Worm (Caenorhabditis elegans) whole organism, L4 larva: ENCODE measurements around the gene npr-25.
"Not testable (repeated sequence)": the region's sequence is repeated elsewhere in the genome, so short reads cannot be mapped to it uniquely, and the experiment has no call there.

Experiments
- F44E2.7 ChIP-seq: fragments of 200-800 bp; sonication (Bioruptor generic); IDR thresholded peaks from 2 replicates; pipeline ENCODE4 v2.1.2; 2022; ENCODE audit warnings: missing genetic modification characterization, missing compliant biosample characterization
- T20F7.1 ChIP-seq: fragments of 200-800 bp; sonication (Bioruptor generic); optimal IDR thresholded peaks from 2 replicates; lab custom pipeline; 2018; ENCODE audit warnings: mild to moderate bottlenecking, missing genetic modification characterization, missing compliant biosample characterization
- T26A8.4 ChIP-seq: fragments of 200-800 bp; sonication (Bioruptor generic); IDR thresholded peaks from 2 replicates; pipeline ENCODE4 v1.3.6; 2022; ENCODE audit warnings: missing genetic modification characterization, missing compliant biosample characterization
- Y48G9A.11 ChIP-seq: fragments of 200-800 bp; sonication (Bioruptor generic); IDR thresholded peaks from 2 replicates; pipeline ENCODE4 v1.3.6; 2022; ENCODE audit warnings: missing genetic modification reagents, missing genetic modification characterization, missing compliant biosample characterization
- Y5F2A.4 ChIP-seq: fragments of 200-800 bp; sonication (Bioruptor generic); optimal IDR thresholded peaks from 2 replicates; lab custom pipeline; 2018; ENCODE audit warnings: mild to moderate bottlenecking, missing genetic modification characterization, missing compliant biosample characterization
- ZK546.5 ChIP-seq, 2 experiments: sonication (generic microtip); optimal IDR thresholded peaks; 2 replicates each; lab custom pipeline; 2017; ENCODE audit warnings: missing biosample characterization in 2 of 2, missing genetic modification characterization in 2 of 2
- aha-1 ChIP-seq: fragments of 150-350 bp; peaks from one replicate; lab custom pipeline; 2014; ENCODE audit warnings: missing biosample characterization, missing genetic modification characterization
- aly-2 ChIP-seq: sonication (generic microtip); optimal IDR thresholded peaks from 2 replicates; lab custom pipeline; 2018; ENCODE audit warnings: missing biosample characterization, missing genetic modification characterization
- ceh-32 ChIP-seq: sonication (generic microtip); optimal IDR thresholded peaks from 2 replicates; lab custom pipeline; 2016; ENCODE audit warnings: mild to moderate bottlenecking, missing genetic modification characterization, missing compliant biosample characterization; ENCODE audit not compliant: poor library complexity
- ceh-44 ChIP-seq: fragments of 200-800 bp; sonication (Bioruptor generic); IDR thresholded peaks from 2 replicates; pipeline ENCODE4 v1.3.6; 2022; ENCODE audit warnings: missing genetic modification reagents, missing genetic modification characterization, missing compliant biosample characterization
- ceh-62 ChIP-seq: sonication (generic microtip); optimal IDR thresholded peaks from 2 replicates; lab custom pipeline; 2017; ENCODE audit warnings: missing biosample characterization, missing genetic modification characterization
- ctbp-1 ChIP-seq: fragments of 200-800 bp; sonication (Bioruptor generic); IDR thresholded peaks from 2 replicates; pipeline ENCODE4 v1.3.6; 2022; ENCODE audit warnings: missing genetic modification reagents, missing genetic modification characterization, missing compliant biosample characterization
- dmd-8 ChIP-seq: fragments of 200-800 bp; sonication (Bioruptor generic); IDR thresholded peaks from 2 replicates; pipeline ENCODE4 v1.3.6; 2022; ENCODE audit warnings: missing genetic modification characterization, missing compliant biosample characterization
- dve-1 ChIP-seq: sonication (generic microtip); optimal IDR thresholded peaks from 2 replicates; lab custom pipeline; 2017; ENCODE audit warnings: antibody characterized with exemption, mild to moderate bottlenecking, missing genetic modification characterization, missing compliant biosample characterization; ENCODE audit not compliant: insufficient read depth
- fkh-10 ChIP-seq: fragments of 150-350 bp; optimal IDR thresholded peaks from 2 replicates; lab custom pipeline; 2014; ENCODE audit warnings: missing biosample characterization, missing genetic modification reagents, missing genetic modification characterization
- fos-1 ChIP-seq: fragments of 150-350 bp; optimal IDR thresholded peaks from 2 replicates; lab custom pipeline; 2014; ENCODE audit warnings: missing biosample characterization, missing genetic modification characterization
- hlh-11 ChIP-seq: fragments of 200-800 bp; sonication (Bioruptor generic); optimal IDR thresholded peaks from 2 replicates; lab custom pipeline; 2018; ENCODE audit warnings: mild to moderate bottlenecking, missing genetic modification characterization, missing compliant biosample characterization
- hlh-30 ChIP-seq: sonication (generic microtip); optimal IDR thresholded peaks from 2 replicates; lab custom pipeline; 2017; ENCODE audit warnings: antibody characterized with exemption, mild to moderate bottlenecking, missing genetic modification characterization, missing compliant biosample characterization; ENCODE audit not compliant: insufficient read depth
- hmg-1.1 ChIP-seq: fragments of 200-800 bp; sonication (Bioruptor generic); IDR thresholded peaks from 2 replicates; pipeline ENCODE4 v1.3.6; 2022; ENCODE audit warnings: missing genetic modification reagents, missing genetic modification characterization, missing compliant biosample characterization
- jun-1 ChIP-seq: fragments of 150-350 bp; optimal IDR thresholded peaks from 2 replicates; lab custom pipeline; 2014; ENCODE audit warnings: missing biosample characterization, missing genetic modification reagents, missing genetic modification characterization
- lim-7 ChIP-seq: fragments of 200-800 bp; sonication (Bioruptor generic); IDR thresholded peaks from 2 replicates; pipeline ENCODE4 v1.3.6; 2022; ENCODE audit warnings: missing genetic modification characterization, missing compliant biosample characterization
- lin-29 ChIP-seq: fragments of 200-800 bp; sonication (Bioruptor generic); IDR thresholded peaks from 2 replicates; pipeline ENCODE4 v1.3.6; 2022; ENCODE audit warnings: missing genetic modification reagents, missing genetic modification characterization, missing compliant biosample characterization
- mdl-1 ChIP-seq, 2 experiments: fragments of 150-350 bp in 1 of 2; sonication (generic microtip) in 1 of 2; optimal IDR thresholded peaks; 2 replicates each; lab custom pipeline; 2014 to 2017; ENCODE audit warnings: missing biosample characterization in 2 of 2, missing genetic modification characterization in 2 of 2
- mep-1 ChIP-seq: fragments of 150-350 bp; sonication (generic microtip); optimal IDR thresholded peaks from 3 replicates; lab custom pipeline; 2014; ENCODE audit warnings: missing biosample characterization, missing genetic modification characterization
- mes-2 ChIP-seq: sonication (generic microtip); optimal IDR thresholded peaks from 2 replicates; lab custom pipeline; 2016; ENCODE audit warnings: missing genotype, mild to moderate bottlenecking, missing genetic modification characterization, missing compliant biosample characterization; ENCODE audit not compliant: poor library complexity, severe bottlenecking
- nhr-10 ChIP-seq: fragments of 150-350 bp; optimal IDR thresholded peaks from 2 replicates; lab custom pipeline; 2014; ENCODE audit warnings: missing biosample characterization, missing genetic modification characterization
- nhr-102 ChIP-seq: sonication (generic microtip); optimal IDR thresholded peaks from 2 replicates; lab custom pipeline; 2016; ENCODE audit warnings: mild to moderate bottlenecking, missing genetic modification characterization, moderate library complexity, missing compliant biosample characterization
- nhr-41 ChIP-seq: fragments of 200-800 bp; sonication (Bioruptor generic); IDR thresholded peaks from 2 replicates; pipeline ENCODE4 v1.3.6; 2022; ENCODE audit warnings: missing genetic modification reagents, missing genetic modification characterization, missing compliant biosample characterization
- nhr-42 ChIP-seq: fragments of 200-800 bp; sonication (Bioruptor generic); IDR thresholded peaks from 2 replicates; pipeline ENCODE4 v1.3.6; 2022; ENCODE audit warnings: missing genetic modification characterization, missing compliant biosample characterization
- nhr-48 ChIP-seq: sonication (generic microtip); optimal IDR thresholded peaks from 2 replicates; lab custom pipeline; 2016; ENCODE audit warnings: mild to moderate bottlenecking, missing genetic modification characterization, missing compliant biosample characterization
- nhr-6 ChIP-seq: fragments of 150-350 bp; optimal IDR thresholded peaks from 2 replicates; lab custom pipeline; 2014; ENCODE audit warnings: missing biosample characterization, missing genetic modification characterization
- pha-4 ChIP-seq, 2 experiments: fragments of 150-350 bp in 1 of 2; fragments of 200-800 bp in 1 of 2; sonication (Bioruptor generic) in 1 of 2; IDR thresholded peaks in 1 of 2; optimal IDR thresholded peaks in 1 of 2; 2 replicates each; pipeline versions ENCODE4 v1.3.6 to Lab custom; 2014 to 2022; ENCODE audit warnings: missing genetic modification characterization in 2 of 2, missing genetic modification reagents in 2 of 2, missing biosample characterization in 1 of 2, missing compliant biosample characterization in 1 of 2
- set-16 ChIP-seq: fragments of 200-800 bp; sonication (Bioruptor generic); IDR thresholded peaks from 2 replicates; pipeline ENCODE4 v1.3.6; 2022; ENCODE audit warnings: missing genetic modification reagents, missing genetic modification characterization, missing compliant biosample characterization
- skn-1 ChIP-seq: fragments of 150-350 bp; optimal IDR thresholded peaks from 2 replicates; lab custom pipeline; 2014; ENCODE audit warnings: missing biosample characterization, missing genetic modification characterization
- spr-3 ChIP-seq: fragments of 200-800 bp; sonication (Bioruptor generic); optimal IDR thresholded peaks from 2 replicates; lab custom pipeline; 2018; ENCODE audit warnings: mild to moderate bottlenecking, missing genetic modification characterization, missing compliant biosample characterization
- tra-1 ChIP-seq: fragments of 200-800 bp; sonication (Bioruptor generic); IDR thresholded peaks from 2 replicates; pipeline ENCODE4 v1.3.6; 2022; ENCODE audit warnings: missing genetic modification reagents, missing genetic modification characterization, missing compliant biosample characterization
- zip-11 ChIP-seq: fragments of 200-800 bp; sonication (Bioruptor generic); IDR thresholded peaks from 2 replicates; pipeline ENCODE4 v1.3.6; 2022; ENCODE audit warnings: missing genetic modification characterization, missing compliant biosample characterization

npr-25 gene

ce11 chrV:11352893-11353292, at the start of gene npr-25:
Gene npr-25 (minus strand): TSS chrV:11352993.
- no peak for TF ChIP-seq lin-29 (GFP tag; lab: Robert Waterston, UW)
- no peak for TF ChIP-seq jun-1 (tag; lab: Kevin White, UChicago)
- TF ChIP-seq ZK546.5 (tag; optimal IDR thresholded peaks at IDR 0.05; lab: Kevin White, UChicago) = no peak
- TF ChIP-seq Y5F2A.4 (GFP tag; lab: Kevin White, UChicago) = no peak
- no peak for TF ChIP-seq fos-1
- TF ChIP-seq nhr-10 = no peak
- no peak for TF ChIP-seq pha-4 (GFP tag; IDR thresholded peaks at IDR 0.05; lab: Robert Waterston, UW)
- no peak for TF ChIP-seq pha-4 (tag; optimal IDR thresholded peaks at IDR 0.05; lab: Kevin White, UChicago)
- no peak for TF ChIP-seq fkh-10 (GFP tag; lab: Kevin White, UChicago)
- TF ChIP-seq mes-2 = no peak
- no peak for TF ChIP-seq zip-11 (GFP tag; lab: Robert Waterston, UW)
- TF ChIP-seq nhr-41 (GFP tag; lab: Robert Waterston, UW) = no peak
- TF ChIP-seq aly-2 (tag; lab: Kevin White, UChicago) = no peak
- no peak for TF ChIP-seq hlh-30 (tag; lab: Kevin White, UChicago)
- no peak for TF ChIP-seq nhr-6 (tag; lab: Kevin White, UChicago)
- no peak for TF ChIP-seq F44E2.7
- TF ChIP-seq ceh-44 (GFP tag; lab: Robert Waterston, UW) = no peak
- TF ChIP-seq Y48G9A.11 (GFP tag; lab: Robert Waterston, UW) = no peak
- TF ChIP-seq spr-3 (GFP tag; lab: Kevin White, UChicago) = no peak
- TF ChIP-seq nhr-102 (tag; lab: Kevin White, UChicago) = no peak

ce11 chrV:11398616-11399015, 45.8 kb upstream of the npr-25 start, which contains the start of gene nas-17:
Gene nas-17 (plus strand): TSS chrV:11398916.
- TF ChIP-seq spr-3 (GFP tag; lab: Kevin White, UChicago) = no peak
- TF ChIP-seq ctbp-1 (GFP tag; lab: Robert Waterston, UW) = no peak
- TF ChIP-seq hlh-11 (tag; lab: Kevin White, UChicago) = no peak
- no peak for TF ChIP-seq pha-4 (GFP tag; IDR thresholded peaks at IDR 0.05; lab: Robert Waterston, UW)
- no peak for TF ChIP-seq pha-4 (tag; optimal IDR thresholded peaks at IDR 0.05; lab: Kevin White, UChicago)
- no peak for TF ChIP-seq dve-1 (tag; lab: Kevin White, UChicago)
- TF ChIP-seq T26A8.4 (GFP tag; lab: Robert Waterston, UW) = no peak
- TF ChIP-seq lim-7 (GFP tag; lab: Robert Waterston, UW) = no peak

- not testable (repeated sequence) for TF ChIP-seq mep-1, T20F7.1, nhr-48
Observed at ce11 chrV:11396134-11396533, 43.3 kb upstream of the npr-25 start, which contains the start of gene nas-18. Gene nas-18 (plus strand): TSS chrV:11396434.

ce11 chrV:11395024-11395423, 42.2 kb upstream of the npr-25 start, which contains the start of gene K03B8.4:
Gene K03B8.4 (minus strand): TSS chrV:11395124.
- TF ChIP-seq set-16 = peak; percentile 46; the same call in 1 of the 2 replicates

- TF ChIP-seq hlh-11 (tag; lab: Kevin White, UChicago) (no peak), hmg-1.1 (GFP tag; lab: Robert Waterston, UW) (no peak), ceh-32 (tag; lab: Kevin White, UChicago) (no peak), spr-3 (GFP tag; lab: Kevin White, UChicago) (no peak), nhr-48 (no peak), nhr-42 (GFP tag; lab: Robert Waterston, UW) (no peak), skn-1 (tag; lab: Kevin White, UChicago) (no peak), ceh-62 (tag; lab: Kevin White, UChicago) (no peak), tra-1 (GFP tag; lab: Robert Waterston, UW) (no peak), mdl-1 (tag; optimal IDR thresholded peaks at IDR 0.05; lab: Kevin White, UChicago) (no peak), Y5F2A.4 (GFP tag; lab: Kevin White, UChicago) (no peak), T20F7.1 (no peak), dmd-8 (GFP tag; lab: Robert Waterston, UW) (no peak), aha-1 (tag; lab: Kevin White, UChicago) (no peak)
Observed at ce11 chrV:11392020-11392419, 39.2 kb upstream of the npr-25 start, which contains the start of gene nas-16. Gene nas-16 (plus strand): TSS chrV:11392320.
